Fruit fly (Drosophila melanogaster): ENCODE data around the gene CG10348.

Gene CG10348

dm6 chr2L:18694724-18695105 lies 37.6 kb downstream of the CG10348 start:
- TF ChIP-seq noc (tag; optimal IDR thresholded peaks at IDR 0.05): no peak

DNA sequence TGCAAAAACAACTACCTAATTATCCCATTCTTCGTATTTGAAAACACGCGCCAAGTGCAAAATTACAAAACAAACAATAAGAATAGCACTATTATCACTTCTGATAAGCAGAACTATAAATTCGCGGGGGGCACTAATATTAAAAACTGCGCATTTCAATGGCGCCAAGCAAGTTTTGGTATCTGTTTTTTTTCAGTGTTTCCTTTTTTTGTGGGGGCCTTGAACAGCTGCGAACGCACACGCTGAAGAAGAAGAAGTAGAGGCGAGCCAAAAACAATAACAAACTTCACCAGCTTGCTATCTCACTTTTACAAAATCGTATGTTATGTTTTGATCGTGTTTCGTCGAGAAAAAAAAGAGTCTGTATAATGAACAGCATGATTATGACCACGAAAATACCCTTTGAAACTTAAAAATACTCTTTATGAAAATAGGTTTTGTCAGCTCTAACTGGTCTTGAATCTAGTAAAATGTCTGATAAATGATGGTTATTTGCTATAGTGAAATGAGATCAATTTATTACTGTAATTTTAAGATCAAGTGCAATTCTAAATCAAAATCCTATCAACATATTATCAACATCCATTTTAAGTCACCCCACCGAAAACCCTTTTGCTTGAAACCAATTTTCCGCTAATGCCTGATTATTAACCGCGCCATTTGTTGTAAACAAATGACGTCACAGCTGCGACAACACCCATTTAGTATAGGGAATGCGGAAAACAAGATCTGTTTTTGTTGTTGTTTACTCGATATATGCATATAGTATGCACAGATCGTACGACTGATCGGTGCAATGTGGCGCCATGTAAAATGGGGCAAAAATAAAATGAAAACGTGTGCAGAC lies 38.2 kb downstream of the CG10348 start:
- peak; percentile 77 for TF ChIP-seq noc (tag; optimal IDR thresholded peaks at IDR 0.05)

dm6 chr2L:18689376-18689775 lies 42.9 kb downstream of the CG10348 start, which contains the start of gene CG10336:
TSS of gene CG10336 (plus strand) at chr2L:18689528.
- TF ChIP-seq noc (tag; optimal IDR thresholded peaks at IDR 0.05): no peak

DNA sequence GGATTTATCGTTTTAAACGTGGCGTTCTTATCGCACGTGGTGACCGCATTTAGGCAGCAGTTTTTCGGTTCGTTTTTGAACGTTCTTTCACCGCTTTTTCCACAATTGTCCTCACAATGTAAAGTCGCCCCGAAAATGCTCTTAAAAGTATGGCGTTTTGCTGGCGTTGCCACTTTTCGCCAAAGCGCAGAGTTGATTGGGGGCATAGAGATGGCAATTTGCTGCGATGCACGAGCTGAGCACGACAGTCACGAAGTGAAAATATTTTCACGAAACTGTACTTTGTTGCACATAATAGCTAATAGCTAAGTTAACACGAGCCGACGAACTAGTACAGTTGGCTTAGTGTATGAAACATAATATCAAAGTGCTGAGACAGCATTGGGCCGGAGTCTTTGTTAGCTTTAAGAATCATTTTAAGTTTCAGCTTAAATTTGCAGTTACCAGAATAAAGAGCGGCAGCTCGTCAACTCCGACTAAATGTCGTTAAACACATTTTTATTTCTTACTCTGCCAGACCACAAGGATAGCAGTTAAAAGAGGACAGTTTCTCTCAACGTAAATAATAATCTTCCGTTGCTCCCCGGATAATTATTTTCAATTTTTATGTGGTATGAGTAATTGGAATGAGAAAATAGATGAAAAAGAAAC lies 43.6 kb downstream of the CG10348 start, which contains the start of gene msl-1:
TSS of gene msl-1 (minus strand) at position 155 of the 651 bp plus-strand sequence.
- no peak for TF ChIP-seq noc (tag; optimal IDR thresholded peaks at IDR 0.05)

dm6 chr2L:18687827-18688226 lies 44.5 kb downstream of the CG10348 start:
- no peak for TF ChIP-seq noc (tag; optimal IDR thresholded peaks at IDR 0.05)

dm6 chr2L:18681903-18682302 lies 50.4 kb downstream of the CG10348 start, which contains the start of gene tos:
TSS of gene tos (minus strand) at chr2L:18682075.
- no peak for TF ChIP-seq noc (tag; optimal IDR thresholded peaks at IDR 0.05)

dm6 chr2L:18677910-18678639 lies 54.2 kb downstream of the CG10348 start:
- peak; percentile 76 for TF ChIP-seq noc (tag; optimal IDR thresholded peaks at IDR 0.05)

DNA sequence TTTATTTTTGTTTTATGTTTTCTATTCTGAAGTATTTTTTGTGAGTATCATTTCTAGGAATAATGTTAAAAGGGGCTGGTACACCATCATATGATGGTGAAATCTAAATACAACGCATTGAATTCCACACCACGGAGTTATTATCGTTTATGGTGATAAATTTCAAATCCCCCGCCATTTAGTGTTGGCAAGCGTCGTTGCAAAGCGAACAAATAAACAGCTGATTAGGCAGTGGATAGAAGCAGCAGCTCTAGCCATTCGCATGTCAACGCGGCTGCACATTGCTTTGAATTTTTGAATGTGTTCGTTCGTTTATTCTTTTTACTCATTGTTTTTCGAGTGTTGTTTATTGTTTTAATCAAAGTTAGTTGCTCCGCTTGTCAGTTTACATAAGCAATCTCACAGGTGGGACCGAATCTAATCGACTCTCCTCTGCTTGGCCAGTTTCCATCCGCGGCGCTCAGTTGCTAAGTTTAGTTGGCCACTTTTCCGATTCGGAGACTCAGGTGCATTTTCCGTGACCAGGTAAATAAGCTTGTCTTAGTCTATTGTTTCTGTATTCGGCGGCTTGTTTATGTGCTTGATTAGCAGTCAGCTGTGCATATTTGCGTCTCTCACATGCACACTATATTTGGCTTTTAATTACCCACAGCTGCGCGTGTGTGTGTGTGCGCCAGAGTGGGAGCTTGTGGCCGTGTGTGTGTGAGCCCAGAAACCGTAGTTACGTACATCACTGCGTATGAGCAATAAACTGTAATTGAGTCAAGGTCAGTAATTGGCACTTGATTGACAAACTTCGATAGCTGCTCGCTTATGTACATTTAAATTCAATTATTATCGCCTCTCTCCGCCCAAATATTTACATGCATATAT lies 55.1 kb downstream of the CG10348 start, which contains the start of the genes Mst36Fa and CG31751:
TSS of gene Mst36Fa (minus strand) at position 51 of the 873 bp plus-strand sequence.
TSS of gene CG31751 (plus strand) at position 274 of the 873 bp plus-strand sequence.
- peak; percentile 76 for TF ChIP-seq noc (tag; optimal IDR thresholded peaks at IDR 0.05)

DNA sequence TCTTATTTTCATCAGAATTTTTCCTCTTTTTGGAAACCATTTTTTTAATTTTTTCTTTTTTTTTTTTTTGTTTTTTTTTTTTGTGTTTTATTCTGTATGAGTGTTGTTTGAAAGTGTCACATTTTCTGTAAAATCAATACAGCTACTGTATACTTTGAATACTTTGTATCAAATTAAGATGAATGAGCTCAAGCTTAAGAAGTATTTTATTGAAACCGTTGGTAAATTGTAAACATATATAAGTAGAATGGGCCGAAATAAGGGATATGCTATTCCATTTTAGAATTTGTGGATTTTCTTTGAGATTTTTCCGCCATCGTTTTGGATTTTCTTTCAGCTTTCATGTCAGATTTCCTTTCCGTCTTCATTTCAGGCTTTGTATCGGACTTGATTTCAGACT lies 57.3 kb downstream of the CG10348 start, which contains the start of gene Mst36Fb:
TSS of gene Mst36Fb (minus strand) at position 101 of the 400 bp plus-strand sequence.
- TF ChIP-seq noc (tag; optimal IDR thresholded peaks at IDR 0.05): no peak

dm6 chr2L:18673185-18673584 lies 59.1 kb downstream of the CG10348 start, which contains the start of gene CG43339:
TSS of gene CG43339 (minus strand) at chr2L:18673285.
- no peak for TF ChIP-seq noc (tag; optimal IDR thresholded peaks at IDR 0.05)

- no peak for TF ChIP-seq noc (tag; optimal IDR thresholded peaks at IDR 0.05)
Measured at dm6 chr2L:18671146-18671545, 61.2 kb downstream of the CG10348 start, which contains the start of gene CG43338. TSS of gene CG43338 (minus strand) at chr2L:18671246.

DNA sequence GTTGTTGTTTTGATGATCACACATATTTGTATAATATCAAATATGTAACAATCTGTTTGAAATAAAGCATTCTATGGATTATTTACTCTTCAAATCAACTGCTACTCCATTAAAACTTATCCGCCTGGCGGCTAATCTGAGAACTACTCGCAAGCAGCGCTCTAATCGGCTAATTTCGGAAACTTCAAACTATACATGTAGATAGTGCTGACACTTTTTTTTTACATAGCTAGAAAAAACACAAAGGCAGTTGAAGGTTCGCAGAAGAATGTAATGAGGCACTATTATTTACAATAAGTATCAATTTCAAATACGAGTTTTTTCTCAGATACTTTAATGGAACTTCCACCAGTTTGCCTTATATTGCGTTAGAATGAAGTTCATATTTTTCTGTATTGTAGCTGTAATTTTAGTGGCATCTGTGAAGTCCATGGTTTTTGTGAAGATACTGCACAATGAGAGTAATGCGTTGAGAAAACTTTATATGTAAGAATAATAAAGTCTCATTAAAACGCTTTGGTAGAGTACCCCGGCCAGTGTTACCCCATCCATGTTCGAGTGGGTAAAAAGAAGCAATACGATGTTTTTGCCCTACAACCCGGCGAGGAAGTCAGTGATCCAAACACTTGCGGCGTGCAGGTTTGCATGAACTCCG lies 66.2 kb downstream of the CG10348 start:
- TF ChIP-seq noc (tag; optimal IDR thresholded peaks at IDR 0.05): no peak

DNA sequence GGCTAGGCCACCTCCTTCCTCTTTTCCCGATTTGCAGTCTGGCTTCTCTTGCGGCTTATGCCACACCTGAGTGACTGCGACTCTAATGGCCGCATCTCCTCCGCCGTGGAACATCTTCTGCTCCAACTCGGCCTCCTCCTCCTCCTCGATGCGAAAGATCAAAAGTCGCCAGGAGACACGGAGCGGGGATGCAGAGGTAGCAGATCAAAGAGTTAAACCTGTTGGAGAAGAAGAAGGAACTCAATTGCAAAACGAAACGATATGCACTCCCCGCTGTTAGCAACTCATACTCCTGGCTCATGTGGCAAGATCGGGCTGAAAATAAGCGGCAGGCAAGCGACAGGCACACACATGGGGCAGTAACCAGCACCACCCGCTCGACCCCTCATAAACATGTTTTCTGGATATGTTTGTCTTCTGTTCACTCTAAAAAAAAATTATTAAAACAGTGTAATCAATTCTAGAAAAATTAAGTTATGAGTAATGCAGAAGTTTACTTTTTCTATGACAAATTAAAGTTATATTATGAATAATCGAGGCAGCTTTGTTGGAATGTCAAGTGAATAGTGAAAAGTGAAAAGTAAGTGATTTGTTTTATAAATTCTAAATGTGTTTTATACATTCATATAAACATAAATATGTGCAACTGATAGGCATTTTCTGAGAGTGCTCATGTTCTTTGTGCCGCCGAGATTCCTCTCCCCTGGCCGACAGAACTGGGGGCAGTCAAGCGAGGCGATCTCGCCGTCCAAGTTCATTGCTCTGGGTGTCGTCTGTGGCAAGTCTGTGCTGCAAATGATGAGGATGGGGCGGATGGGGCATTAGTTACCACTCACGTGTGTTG lies 67.4 kb downstream of the CG10348 start:
- no peak for TF ChIP-seq noc (tag; optimal IDR thresholded peaks at IDR 0.05)
